Worm (Caenorhabditis elegans) whole organism, L3 larva: Measurements from ENCODE around the gene pcrg-1.

ENCODE experiments used
- ama-1 ChIP-seq: fragments of 150-350 bp; optimal IDR thresholded peaks from 2 replicates; lab custom pipeline; 2018
- ceh-16 ChIP-seq: sonication (generic microtip); optimal IDR thresholded peaks from 2 replicates; lab custom pipeline; 2017; ENCODE audit warnings: missing biosample characterization, missing genetic modification characterization
- daf-12 ChIP-seq: fragments of 150-350 bp; optimal IDR thresholded peaks from 2 replicates; lab custom pipeline; 2014; ENCODE audit warnings: missing biosample characterization, missing genetic modification reagents, missing genetic modification characterization
- egl-27 ChIP-seq: sonication (generic microtip); optimal IDR thresholded peaks from 4 replicates; lab custom pipeline; 2017; ENCODE audit warnings: missing biosample characterization, missing genetic modification reagents, missing genetic modification characterization
- egl-5 ChIP-seq: fragments of 150-350 bp; optimal IDR thresholded peaks from 2 replicates; lab custom pipeline; 2017; ENCODE audit warnings: missing biosample characterization, missing genetic modification reagents, missing genetic modification characterization, inconsistent platforms
- fos-1 ChIP-seq: fragments of 150-350 bp; optimal IDR thresholded peaks from 2 replicates; lab custom pipeline; 2014; ENCODE audit warnings: missing biosample characterization, missing genetic modification characterization
- lin-39 ChIP-seq: fragments of 150-350 bp; optimal IDR thresholded peaks from 2 replicates; lab custom pipeline; 2018; ENCODE audit warnings: missing biosample characterization, missing genetic modification reagents, missing genetic modification characterization
- nhr-12 ChIP-seq: fragments of 150-350 bp; optimal IDR thresholded peaks from 2 replicates; lab custom pipeline; 2014; ENCODE audit warnings: missing biosample characterization, missing genetic modification characterization
- nhr-23 ChIP-seq: fragments of 150-350 bp; optimal IDR thresholded peaks from 2 replicates; lab custom pipeline; 2014; ENCODE audit warnings: missing biosample characterization, missing genetic modification reagents, missing genetic modification characterization
- nhr-25 ChIP-seq: sonication (generic microtip); optimal IDR thresholded peaks from 2 replicates; lab custom pipeline; 2017; ENCODE audit warnings: missing biosample characterization, missing genetic modification characterization
- nhr-28 ChIP-seq: fragments of 150-350 bp; optimal IDR thresholded peaks from 2 replicates; lab custom pipeline; 2014; ENCODE audit warnings: missing biosample characterization, missing genetic modification characterization
- skn-1 ChIP-seq: fragments of 150-350 bp; optimal IDR thresholded peaks from 2 replicates; lab custom pipeline; 2014; ENCODE audit warnings: missing biosample characterization, missing genetic modification characterization
- ztf-11 ChIP-seq: fragments of 150-350 bp; optimal IDR thresholded peaks from 2 replicates; lab custom pipeline; 2014; ENCODE audit warnings: missing biosample characterization, missing genetic modification characterization

- TF ChIP-seq skn-1 (tag; lab: Kevin White, UChicago) (no peak), lin-39 (tag; lab: Kevin White, UChicago) (no peak), nhr-25 (tag; lab: Kevin White, UChicago) (no peak), egl-27 (no peak), ama-1 (lab: Kevin White, UChicago) (no peak), nhr-12 (tag; lab: Kevin White, UChicago) (no peak), ztf-11 (tag; lab: Kevin White, UChicago) (no peak), egl-5 (no peak), daf-12 (tag; lab: Kevin White, UChicago) (no peak), fos-1 (tag; lab: Kevin White, UChicago) (no peak), ceh-16 (tag; lab: Kevin White, UChicago) (no peak), nhr-28 (no peak), nhr-23 (no peak)
Observed at ce11 chrII:7187110-7187509, 13.2 kb upstream of the pcrg-1 start, which contains the start of gene C27H5.6.
